Worm (Caenorhabditis elegans) whole organism, late embryonic: ENCODE results near the gene Y49F6B.14.

Experiments used
- C38D4.7 ChIP-seq: fragments of 200-800 bp; sonication (Bioruptor generic); optimal IDR thresholded peaks from 2 replicates; lab custom pipeline; 2018; ENCODE audit warnings: mild to moderate bottlenecking, missing genetic modification characterization, moderate library complexity, missing compliant biosample characterization
- T23F11.4 ChIP-seq: fragments of 200-800 bp; sonication (Bioruptor generic); optimal IDR thresholded peaks from 2 replicates; lab custom pipeline; 2018; ENCODE audit warnings: mild to moderate bottlenecking, missing genetic modification characterization, missing compliant biosample characterization
- ceh-18 ChIP-seq: sonication (generic microtip); optimal IDR thresholded peaks from 2 replicates; lab custom pipeline; 2016; ENCODE audit warnings: missing genetic modification characterization, missing compliant biosample characterization
- ceh-19 ChIP-seq: fragments of 200-800 bp; sonication (Bioruptor generic); optimal IDR thresholded peaks from 2 replicates; lab custom pipeline; 2018; ENCODE audit warnings: mild to moderate bottlenecking, missing genetic modification characterization, missing compliant biosample characterization
- ceh-2 ChIP-seq: sonication (generic microtip); optimal IDR thresholded peaks from 2 replicates; lab custom pipeline; 2016; ENCODE audit warnings: missing genotype, missing genetic modification characterization, missing compliant biosample characterization
- ceh-24 ChIP-seq: sonication (generic microtip); optimal IDR thresholded peaks from 2 replicates; lab custom pipeline; 2016; ENCODE audit warnings: mild to moderate bottlenecking, missing genetic modification characterization, missing compliant biosample characterization
- ceh-31 ChIP-seq: sonication (generic microtip); optimal IDR thresholded peaks from 2 replicates; lab custom pipeline; 2016; ENCODE audit warnings: missing genetic modification characterization, missing compliant biosample characterization
- ceh-34 ChIP-seq: sonication (generic microtip); optimal IDR thresholded peaks from 2 replicates; lab custom pipeline; 2016; ENCODE audit warnings: mild to moderate bottlenecking, missing genetic modification characterization, missing compliant biosample characterization
- ceh-45 ChIP-seq: fragments of 200-800 bp; sonication (Bioruptor generic); IDR thresholded peaks from 2 replicates; pipeline ENCODE4 v1.3.6; 2022; ENCODE audit warnings: missing genetic modification reagents, missing genetic modification characterization, missing compliant biosample characterization
- ceh-9 ChIP-seq: sonication (generic microtip); optimal IDR thresholded peaks from 2 replicates; lab custom pipeline; 2016; ENCODE audit warnings: mild to moderate bottlenecking, missing genetic modification characterization, inconsistent platforms, missing compliant biosample characterization
- che-1 ChIP-seq: sonication (generic microtip); optimal IDR thresholded peaks from 2 replicates; lab custom pipeline; 2016; ENCODE audit warnings: mild to moderate bottlenecking, missing genetic modification characterization, missing compliant biosample characterization
- dve-1 ChIP-seq: sonication (generic microtip); optimal IDR thresholded peaks from 2 replicates; lab custom pipeline; 2017; ENCODE audit warnings: antibody characterized with exemption, mild to moderate bottlenecking, missing genetic modification characterization, missing compliant biosample characterization
- elt-4 ChIP-seq: sonication (generic microtip); optimal IDR thresholded peaks from 2 replicates; lab custom pipeline; 2016; ENCODE audit warnings: missing genetic modification characterization, missing compliant biosample characterization
- fkh-6 ChIP-seq: sonication (generic microtip); optimal IDR thresholded peaks from 2 replicates; lab custom pipeline; 2016; ENCODE audit warnings: missing genetic modification characterization, missing compliant biosample characterization
- gmeb-2 ChIP-seq: sonication (generic microtip); optimal IDR thresholded peaks from 2 replicates; lab custom pipeline; 2016; ENCODE audit warnings: missing genetic modification characterization, inconsistent platforms, missing compliant biosample characterization
- hlh-30 ChIP-seq: sonication (generic microtip); optimal IDR thresholded peaks from 2 replicates; lab custom pipeline; 2017; ENCODE audit warnings: antibody characterized with exemption, missing genetic modification characterization, missing compliant biosample characterization; ENCODE audit not compliant: insufficient read depth
- hlh-8 ChIP-seq: sonication (generic microtip); optimal IDR thresholded peaks from 2 replicates; lab custom pipeline; 2016; ENCODE audit warnings: missing genotype, missing genetic modification characterization, missing compliant biosample characterization
- lin-11 ChIP-seq: fragments of 200-800 bp; sonication (Bioruptor generic); optimal IDR thresholded peaks from 2 replicates; lab custom pipeline; 2018; ENCODE audit warnings: mild to moderate bottlenecking, missing genetic modification characterization, missing compliant biosample characterization
- mec-3 ChIP-seq: sonication (generic microtip); optimal IDR thresholded peaks from 2 replicates; lab custom pipeline; 2016; ENCODE audit warnings: borderline replicate concordance, missing genetic modification characterization, missing compliant biosample characterization
- nhr-232 ChIP-seq: sonication (generic microtip); optimal IDR thresholded peaks from 2 replicates; lab custom pipeline; 2016; ENCODE audit warnings: missing genetic modification characterization, missing compliant biosample characterization
- odd-2 ChIP-seq: sonication (generic microtip); optimal IDR thresholded peaks from 2 replicates; lab custom pipeline; 2017; ENCODE audit warnings: antibody characterized with exemption, mild to moderate bottlenecking, missing genetic modification characterization, missing compliant biosample characterization
- pag-3 ChIP-seq: sonication (generic microtip); optimal IDR thresholded peaks from 2 replicates; lab custom pipeline; 2016; ENCODE audit warnings: missing compliant biosample characterization, missing genetic modification characterization, borderline replicate concordance
- pat-9 ChIP-seq: fragments of 200-800 bp; sonication (Bioruptor generic); optimal IDR thresholded peaks from 2 replicates; lab custom pipeline; 2018; ENCODE audit warnings: mild to moderate bottlenecking, missing genetic modification characterization, moderate library complexity, missing compliant biosample characterization
- pax-1 ChIP-seq: fragments of 150-350 bp; optimal IDR thresholded peaks from 2 replicates; lab custom pipeline; 2014; ENCODE audit warnings: missing biosample characterization, missing genetic modification characterization
- pha-2 ChIP-seq: sonication (generic microtip); optimal IDR thresholded peaks from 2 replicates; lab custom pipeline; 2017; ENCODE audit warnings: mild to moderate bottlenecking, missing genetic modification characterization, missing compliant biosample characterization
- pqm-1 ChIP-seq: sonication (generic microtip); optimal IDR thresholded peaks from 2 replicates; lab custom pipeline; 2016; ENCODE audit warnings: missing genetic modification characterization, missing compliant biosample characterization
- pros-1 ChIP-seq: fragments of 150-350 bp; optimal IDR thresholded peaks from 2 replicates; lab custom pipeline; 2014; ENCODE audit warnings: missing biosample characterization, missing genetic modification reagents, missing genetic modification characterization
- rnt-1 ChIP-seq: sonication (generic microtip); optimal IDR thresholded peaks from 2 replicates; lab custom pipeline; 2016; ENCODE audit warnings: missing genetic modification characterization, missing compliant biosample characterization
- sdc-2 ChIP-seq: sonication (generic microtip); optimal IDR thresholded peaks from 2 replicates; lab custom pipeline; 2016; ENCODE audit warnings: missing genotype, missing genetic modification characterization, missing compliant biosample characterization
- sox-4 ChIP-seq: sonication (generic microtip); optimal IDR thresholded peaks from 2 replicates; lab custom pipeline; 2017; ENCODE audit warnings: mild to moderate bottlenecking, missing genetic modification characterization, inconsistent platforms, missing compliant biosample characterization
- tbx-2 ChIP-seq: sonication (generic microtip); optimal IDR thresholded peaks from 2 replicates; lab custom pipeline; 2016; ENCODE audit warnings: missing genetic modification characterization, missing compliant biosample characterization
- tbx-7 ChIP-seq: sonication (generic microtip); optimal IDR thresholded peaks from 2 replicates; lab custom pipeline; 2016; ENCODE audit warnings: missing genotype, missing genetic modification characterization, missing compliant biosample characterization
- ttx-3 ChIP-seq: sonication (generic microtip); optimal IDR thresholded peaks from 2 replicates; lab custom pipeline; 2016; ENCODE audit warnings: missing genetic modification reagents, missing genetic modification characterization, missing compliant biosample characterization
- unc-42 ChIP-seq: sonication (generic microtip); optimal IDR thresholded peaks from 2 replicates; lab custom pipeline; 2016; ENCODE audit warnings: missing genotype, missing genetic modification characterization, missing compliant biosample characterization
- ztf-16 ChIP-seq: sonication (generic microtip); optimal IDR thresholded peaks from 2 replicates; lab custom pipeline; 2017; ENCODE audit warnings: missing genetic modification characterization, missing compliant biosample characterization

Gene Y49F6B.14

ce11 chrII:3473744-3474143 lies 41.5 kb downstream of the Y49F6B.14 start, which contains the start of gene sdz-32:
TSS of gene sdz-32 (plus strand) at chrII:3474044.
- TF ChIP-seq hlh-30 (tag; lab: Kevin White, UChicago): no peak
- no peak for TF ChIP-seq ceh-9 (tag; lab: Kevin White, UChicago)
- TF ChIP-seq lin-11: no peak

ce11 chrII:3472817-3473216 lies 42.5 kb downstream of the Y49F6B.14 start, which contains the start of gene Y49F6B.6:
TSS of gene Y49F6B.6 (plus strand) at chrII:3473117.
- no peak for TF ChIP-seq pag-3 (tag; lab: Kevin White, UChicago)
- TF ChIP-seq ceh-34 (tag; lab: Kevin White, UChicago): no peak
- no peak for TF ChIP-seq tbx-7 (tag; lab: Kevin White, UChicago)
- no peak for TF ChIP-seq dve-1 (tag; lab: Kevin White, UChicago)
- no peak for TF ChIP-seq sox-4 (tag; lab: Kevin White, UChicago)
- no peak for TF ChIP-seq ztf-16 (tag; lab: Kevin White, UChicago)
- TF ChIP-seq fkh-6 (tag; lab: Kevin White, UChicago): no peak
- TF ChIP-seq pqm-1 (tag; lab: Kevin White, UChicago): no peak
- TF ChIP-seq pros-1 (tag; lab: Kevin White, UChicago): no peak
- no peak for TF ChIP-seq hlh-30 (tag; lab: Kevin White, UChicago)
- TF ChIP-seq mec-3 (tag; lab: Kevin White, UChicago): no peak
- no peak for TF ChIP-seq pat-9 (tag; lab: Kevin White, UChicago)
- TF ChIP-seq ceh-19: no peak
- TF ChIP-seq T23F11.4 (GFP tag; lab: Kevin White, UChicago): no peak
- no peak for TF ChIP-seq ceh-45 (GFP tag; lab: Robert Waterston, UW)
- TF ChIP-seq pax-1 (tag; lab: Kevin White, UChicago): no peak
- no peak for TF ChIP-seq pha-2 (tag; lab: Kevin White, UChicago)
- no peak for TF ChIP-seq elt-4 (tag; lab: Kevin White, UChicago)

ce11 chrII:3472316-3472715 lies 43.0 kb downstream of the Y49F6B.14 start, which contains the start of gene Y49F6B.12:
TSS of gene Y49F6B.12 (minus strand) at chrII:3472416.
- no peak for TF ChIP-seq fkh-6 (tag; lab: Kevin White, UChicago)
- TF ChIP-seq rnt-1 (tag; lab: Kevin White, UChicago): no peak
- no peak for TF ChIP-seq tbx-7 (tag; lab: Kevin White, UChicago)
- TF ChIP-seq ttx-3 (tag; lab: Kevin White, UChicago): no peak
- TF ChIP-seq ceh-24 (tag; lab: Kevin White, UChicago): no peak
- TF ChIP-seq C38D4.7 (GFP tag; lab: Kevin White, UChicago): no peak
- TF ChIP-seq mec-3 (tag; lab: Kevin White, UChicago): no peak
- no peak for TF ChIP-seq hlh-8 (tag; lab: Kevin White, UChicago)
- no peak for TF ChIP-seq che-1

DNA sequence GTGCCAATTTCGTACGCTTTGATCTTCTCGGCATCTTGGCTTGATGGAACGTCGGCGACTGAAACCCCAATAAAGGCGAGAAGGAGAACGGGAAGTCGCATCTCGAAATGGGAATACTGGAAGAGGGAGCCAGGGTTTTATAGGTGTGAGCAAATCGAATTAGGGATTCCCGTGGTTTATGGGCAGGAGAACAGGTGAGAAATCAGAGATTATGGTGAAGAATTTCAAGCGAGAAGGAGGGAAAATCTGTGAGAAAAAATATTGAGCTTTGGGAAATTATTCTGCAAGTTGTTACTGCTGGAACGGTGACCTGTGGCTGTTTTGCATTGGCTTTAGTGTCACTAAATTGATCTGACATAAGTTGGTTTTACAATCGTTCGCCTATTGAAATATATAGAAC lies 43.7 kb downstream of the Y49F6B.14 start, which contains the start of gene Y49F6B.13:
Y49F6B.13 (minus strand) TSS at position 101 of the 400 bp plus-strand sequence.
- no peak for TF ChIP-seq odd-2 (tag; lab: Kevin White, UChicago)
- no peak for TF ChIP-seq che-1

- no peak for TF ChIP-seq tbx-2 (tag; lab: Kevin White, UChicago)
- no peak for TF ChIP-seq sdc-2 (tag; lab: Kevin White, UChicago)
- TF ChIP-seq ceh-18 (tag; lab: Kevin White, UChicago): no peak
- TF ChIP-seq fkh-6 (tag; lab: Kevin White, UChicago): no peak
- no peak for TF ChIP-seq C38D4.7 (GFP tag; lab: Kevin White, UChicago)
- TF ChIP-seq unc-42 (tag; lab: Kevin White, UChicago): no peak
- TF ChIP-seq nhr-232: no peak
- no peak for TF ChIP-seq ceh-2
- no peak for TF ChIP-seq ceh-31 (tag; lab: Kevin White, UChicago)
- TF ChIP-seq gmeb-2 (tag; lab: Kevin White, UChicago): no peak
These were observed 44.7 kb downstream of the Y49F6B.14 start, which contains the start of gene Y49F6B.20 for ce11 chrII:3470549-3470948. TSS of gene Y49F6B.20 (minus strand) at chrII:3470649.
